Worm (Caenorhabditis elegans): Measurements from ENCODE around the gene T25E4.1.

T25E4.1 gene

DNA sequence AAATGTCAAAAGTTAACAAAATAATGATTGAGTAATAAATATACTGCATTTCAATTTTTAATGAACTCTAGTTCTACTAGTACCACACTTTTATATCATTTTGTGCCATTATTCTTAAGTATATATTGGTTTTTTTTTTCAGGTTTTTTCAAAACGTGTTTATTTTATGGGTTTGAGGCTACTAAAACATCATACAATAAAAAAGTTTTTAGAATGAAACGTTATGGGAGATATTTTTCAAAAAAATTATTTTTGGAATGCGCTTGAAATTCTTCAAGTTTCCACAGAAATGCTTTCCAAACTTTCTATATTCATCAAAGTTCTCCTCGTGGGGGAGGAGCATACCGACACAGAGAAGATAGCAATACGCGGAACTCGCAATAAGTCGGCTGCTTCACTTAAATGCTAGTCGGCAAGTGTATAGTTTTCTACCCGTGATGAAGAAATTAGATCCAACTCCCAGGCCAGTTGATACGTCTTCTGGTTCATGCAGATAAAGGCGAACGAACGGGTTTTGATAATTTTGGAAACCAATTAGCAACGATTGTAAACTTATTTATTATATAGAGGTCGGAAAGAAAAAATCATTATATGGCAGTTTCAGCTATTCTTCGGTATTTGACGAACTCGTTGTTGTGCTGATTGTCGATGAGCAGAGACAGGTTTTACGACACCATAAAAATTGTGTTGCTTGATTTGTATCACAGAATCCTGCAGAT lies 21.4 kb downstream of the T25E4.1 start, which contains the start of gene C17G10.10 (continued):
- peak; percentile 39; the same call in 1 of the 2 replicates for TF ChIP-seq ceh-20 (GFP tag; IDR thresholded peaks at IDR 0.05)
- TF ChIP-seq T26A8.4 (GFP tag; IDR thresholded peaks at IDR 0.05), result peak; percentile 88; the same call in 1 of the 2 replicates
- peak; percentile 72 for TF ChIP-seq nhr-28 (tag; optimal IDR thresholded peaks at IDR 0.05)
- TF ChIP-seq daf-16 (GFP tag; optimal IDR thresholded peaks at IDR 0.05), result peak; percentile 35 to 79
- peak; percentile 82 for TF ChIP-seq daf-16 (tag; optimal IDR thresholded peaks at IDR 0.05)
- peak; percentile 68 for TF ChIP-seq ztf-7 (tag; optimal IDR thresholded peaks at IDR 0.05)
- TF ChIP-seq ctbp-1 (GFP tag; IDR thresholded peaks at IDR 0.05), result no peak
- peak; percentile 27 for TF ChIP-seq mxl-3 (GFP tag; optimal IDR thresholded peaks at IDR 0.05)
- TF ChIP-seq F49E8.2 (tag; optimal IDR thresholded peaks at IDR 0.05; ENCODE audit: borderline replicate concordance), result peak; percentile 47
- TF ChIP-seq dmd-6 (GFP tag; IDR thresholded peaks at IDR 0.05), result peak; percentile 72
- peak; percentile 74 for TF ChIP-seq nhr-42 (GFP tag; IDR thresholded peaks at IDR 0.05)
- TF ChIP-seq nhr-102 (tag; optimal IDR thresholded peaks at IDR 0.05), result peak; percentile 68
- no peak for TF ChIP-seq lin-15B (tag; optimal IDR thresholded peaks at IDR 0.05)
- TF ChIP-seq spr-3 (GFP tag; optimal IDR thresholded peaks at IDR 0.05), result peak; percentile 70
- TF ChIP-seq mes-2 (tag; optimal IDR thresholded peaks at IDR 0.05; ENCODE audit: poor library complexity, severe bottlenecking), result peak; percentile 86
- peak; percentile 50 for TF ChIP-seq pha-4 (GFP tag; IDR thresholded peaks at IDR 0.05)
- TF ChIP-seq pha-4 (tag; optimal IDR thresholded peaks at IDR 0.05), result peak; percentile 6
- no peak for TF ChIP-seq sdz-12 (GFP tag; optimal IDR thresholded peaks at IDR 0.05)
- TF ChIP-seq vab-7 (GFP tag; IDR thresholded peaks at IDR 0.05), result no peak
- no peak for TF ChIP-seq ceh-82 (tag; optimal IDR thresholded peaks at IDR 0.05)
- TF ChIP-seq lin-1 (GFP tag; IDR thresholded peaks at IDR 0.05), result peak; percentile 33; the same call in 1 of the 2 replicates
- peak; percentile 25 for TF ChIP-seq nhr-77 (tag; optimal IDR thresholded peaks at IDR 0.05)
- peak; percentile 76 for TF ChIP-seq spr-1 (tag; optimal IDR thresholded peaks at IDR 0.05)

- TF ChIP-seq Y5F2A.4 (GFP tag; optimal IDR thresholded peaks at IDR 0.05), result no peak
- no peak for TF ChIP-seq lin-38 (GFP tag; IDR thresholded peaks at IDR 0.05)
- no peak for TF ChIP-seq F49E8.2 (tag; optimal IDR thresholded peaks at IDR 0.05; ENCODE audit: borderline replicate concordance)
- TF ChIP-seq ctbp-1 (GFP tag; IDR thresholded peaks at IDR 0.05), result no peak
- TF ChIP-seq hlh-11 (tag; optimal IDR thresholded peaks at IDR 0.05), result no peak
- TF ChIP-seq T20F7.1 (GFP tag; optimal IDR thresholded peaks at IDR 0.05), result no peak
- TF ChIP-seq nhr-76 (tag; optimal IDR thresholded peaks at IDR 0.05), result no peak
- TF ChIP-seq mdl-1 (tag; optimal IDR thresholded peaks at IDR 0.05), result no peak
- no peak for TF ChIP-seq Y48G9A.11 (GFP tag; IDR thresholded peaks at IDR 0.05)
- no peak for TF ChIP-seq php-3 (GFP tag; IDR thresholded peaks at IDR 0.05)
- no peak for TF ChIP-seq nhr-11 (tag; optimal IDR thresholded peaks at IDR 0.05)
- TF ChIP-seq lir-3 (tag; optimal IDR thresholded peaks at IDR 0.05), result no peak
- no peak for TF ChIP-seq pha-4 (GFP tag; IDR thresholded peaks at IDR 0.05)
- no peak for TF ChIP-seq pha-4 (tag; optimal IDR thresholded peaks at IDR 0.05)
Observed at ce11 chrII:5603194-5603593, 25.1 kb downstream of the T25E4.1 start, which contains the start of gene C17G10.6. C17G10.6 (minus strand) TSS chrII:5603294.

ce11 chrII:5604441-5604840 lies 26.3 kb downstream of the T25E4.1 start:
- TF ChIP-seq ZK546.5 (tag; optimal IDR thresholded peaks at IDR 0.05) (no peak), ceh-20 (GFP tag; IDR thresholded peaks at IDR 0.05) (no peak), mdl-1 (tag; optimal IDR thresholded peaks at IDR 0.05) (no peak), spr-3 (GFP tag; optimal IDR thresholded peaks at IDR 0.05) (no peak), D1046.2 (GFP tag; IDR thresholded peaks at IDR 0.05) (no peak), mep-1 (tag; optimal IDR thresholded peaks at IDR 0.05) (no peak), nhr-102 (tag; optimal IDR thresholded peaks at IDR 0.05) (no peak), zfp-2 (tag; optimal IDR thresholded peaks at IDR 0.05) (no peak), skn-1 (tag; optimal IDR thresholded peaks at IDR 0.05) (no peak), unc-39 (tag; optimal IDR thresholded peaks at IDR 0.05) (no peak), lin-29 (GFP tag; IDR thresholded peaks at IDR 0.05) (no peak)

Measured in whole organism, L4 larva.